Fruit fly (Drosophila melanogaster) whole organism, embryonic: Measurements from ENCODE around the gene Neto.
A peak's percentile ranks its signal among the peaks of the same experiment; 100 is the strongest.

Experiments used
- CG13424 ChIP-seq: fragments of 200-800 bp; sonication (Bioruptor generic); optimal IDR thresholded peaks from 2 replicates; lab custom pipeline; 2019; ENCODE audit warnings: missing biosample characterization, mild to moderate bottlenecking, missing genetic modification characterization, moderate library complexity
- CG17912 ChIP-seq: fragments of 200-800 bp; sonication (Bioruptor generic); optimal IDR thresholded peaks from 2 replicates; lab custom pipeline; 2018; ENCODE audit warnings: missing biosample characterization, mild to moderate bottlenecking, missing genetic modification characterization
- CG2875 ChIP-seq: fragments of 200-800 bp; sonication (Bioruptor generic); optimal IDR thresholded peaks from 2 replicates; lab custom pipeline; 2017; ENCODE audit warnings: missing biosample characterization, mild to moderate bottlenecking, missing genetic modification characterization, missing genetic modification reagents
- CG5180 ChIP-seq: fragments of 200-800 bp; sonication (Bioruptor generic); optimal IDR thresholded peaks from 3 replicates; lab custom pipeline; 2017; ENCODE audit warnings: missing biosample characterization, missing genetic modification characterization, mild to moderate bottlenecking, moderate library complexity, missing genetic modification reagents
- Hr51 ChIP-seq, 2 experiments: fragments of 200-800 bp; sonication (Bioruptor generic); optimal IDR thresholded peaks; 2 replicates in 1 of 2; 3 replicates in 1 of 2; lab custom pipeline; 2016 to 2018; ENCODE audit warnings: missing biosample characterization in 2 of 2, missing genetic modification characterization in 2 of 2, mild to moderate bottlenecking in 1 of 2, moderate library complexity in 1 of 2
- Jarid2 ChIP-seq: fragments of 200-800 bp; sonication (Bioruptor generic); optimal IDR thresholded peaks from 3 replicates; lab custom pipeline; 2017; ENCODE audit warnings: mild to moderate bottlenecking, missing biosample characterization, missing genetic modification reagents, missing genetic modification characterization
- PHDP ChIP-seq: fragments of 200-800 bp; sonication (Bioruptor generic); optimal IDR thresholded peaks from 3 replicates; lab custom pipeline; 2018; ENCODE audit warnings: missing biosample characterization, mild to moderate bottlenecking, missing genetic modification characterization, moderate library complexity
- bab2 ChIP-seq: fragments of 200-800 bp; sonication (Bioruptor generic); optimal IDR thresholded peaks from 2 replicates; lab custom pipeline; 2016; ENCODE audit warnings: missing biosample characterization, missing genetic modification characterization
- croc ChIP-seq: fragments of 200-800 bp; sonication (Bioruptor generic); conservative IDR thresholded peaks from 3 replicates; pipeline ENCODE4 v1.3.6; 2022; ENCODE audit warnings: missing biosample characterization, missing genetic modification characterization
- emc ChIP-seq: fragments of 200-800 bp; sonication (Bioruptor generic); optimal IDR thresholded peaks from 2 replicates; lab custom pipeline; 2016; ENCODE audit warnings: missing biosample characterization, missing genetic modification characterization
- lbe ChIP-seq: fragments of 200-800 bp; sonication (Bioruptor generic); optimal IDR thresholded peaks from 2 replicates; lab custom pipeline; 2016; ENCODE audit warnings: missing biosample characterization, mild to moderate bottlenecking, missing genetic modification characterization
- tio ChIP-seq: fragments of 200-800 bp; sonication (Bioruptor generic); optimal IDR thresholded peaks from 2 replicates; lab custom pipeline; 2017; ENCODE audit warnings: missing biosample characterization, missing genetic modification characterization, inconsistent platforms
- vfl ChIP-seq: fragments of 200-800 bp; sonication (Bioruptor generic); optimal IDR thresholded peaks from 2 replicates; lab custom pipeline; 2016; ENCODE audit warnings: missing biosample characterization, missing genetic modification characterization

Gene Neto

DNA sequence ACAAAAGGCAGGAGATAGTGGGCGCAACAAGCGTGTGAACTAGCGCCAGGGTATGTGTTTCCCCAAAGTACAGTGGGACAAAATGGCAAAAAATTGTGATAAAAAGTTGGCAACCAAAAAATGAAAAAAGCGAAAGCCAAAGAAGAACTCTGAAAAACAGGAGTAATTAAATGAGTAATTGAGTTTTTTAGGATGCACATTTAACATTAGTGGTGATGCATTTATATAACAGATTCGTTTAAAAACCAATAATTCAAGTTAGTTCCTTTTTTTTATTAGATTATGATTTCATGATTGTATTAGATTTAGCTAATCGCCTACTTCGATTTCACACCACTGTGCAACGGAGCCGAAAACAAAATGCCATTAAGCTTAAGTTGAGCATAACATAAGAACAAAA is 126.7 kb downstream of the Neto start (continued):
- TF ChIP-seq bab2 (GFP tag; lab: Kevin White, UChicago) = peak; percentile 49
- TF ChIP-seq vfl = no peak
- no peak for TF ChIP-seq lbe (GFP tag; lab: Kevin White, UChicago)
- TF ChIP-seq croc (GFP tag; lab: Robert Waterston, UW) = peak; percentile 20; the same call in 1 of the 3 replicates
- TF ChIP-seq emc (GFP tag; lab: Kevin White, UChicago) = no peak
- peak; percentile 24 to 68 for TF ChIP-seq Hr51 (GFP tag; optimal IDR thresholded peaks at IDR 0.05; lab: Kevin White, UChicago)
- TF ChIP-seq Jarid2 (GFP tag; lab: Kevin White, UChicago) = peak; percentile 7
- peak; percentile 71 for TF ChIP-seq PHDP
- no peak for TF ChIP-seq CG17912 (GFP tag; lab: Kevin White, UChicago)
- TF ChIP-seq CG13424 (tag; lab: Kevin White, UChicago) = peak; percentile 55
- no peak for TF ChIP-seq CG5180
- TF ChIP-seq CG2875 (GFP tag; lab: Kevin White, UChicago) = peak; percentile 54
- TF ChIP-seq tio (GFP tag; lab: Kevin White, UChicago) = peak; percentile 60
